Worm (Caenorhabditis elegans): Measurements from ENCODE around the gene ani-2.

DNA sequence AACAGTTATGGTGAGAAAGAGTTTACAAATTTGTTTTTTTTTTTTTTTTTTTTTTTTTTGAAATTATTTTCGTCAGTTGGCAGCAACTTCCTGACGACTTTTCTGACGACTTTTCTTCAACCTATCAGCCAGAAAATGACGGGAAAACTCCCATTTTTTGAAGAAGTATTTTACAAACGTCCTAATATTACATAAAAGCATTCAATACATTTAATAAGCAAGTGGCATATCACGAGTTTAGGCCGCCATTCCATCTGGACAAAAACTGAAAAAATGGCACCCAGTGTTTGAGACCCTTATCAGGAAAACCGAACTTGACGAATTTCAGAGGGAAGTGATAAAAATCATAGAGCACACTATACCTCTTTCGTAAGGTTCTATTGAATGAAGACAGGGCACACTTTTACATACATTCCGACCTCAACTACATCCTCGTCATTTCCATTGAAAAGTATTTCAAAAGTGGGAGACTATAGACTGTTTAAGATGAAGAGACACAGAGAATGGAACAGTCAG is 30.4 kb downstream of the ani-2 start:
- TF ChIP-seq ceh-13 (GFP tag; optimal IDR thresholded peaks at IDR 0.05) (no peak), ama-1 (optimal IDR thresholded peaks at IDR 0.05) (no peak)

Measured in whole organism, early embryonic.